Fruit fly (Drosophila melanogaster): ENCODE data around the gene RhoGAP15B.

The RhoGAP15B gene

DNA sequence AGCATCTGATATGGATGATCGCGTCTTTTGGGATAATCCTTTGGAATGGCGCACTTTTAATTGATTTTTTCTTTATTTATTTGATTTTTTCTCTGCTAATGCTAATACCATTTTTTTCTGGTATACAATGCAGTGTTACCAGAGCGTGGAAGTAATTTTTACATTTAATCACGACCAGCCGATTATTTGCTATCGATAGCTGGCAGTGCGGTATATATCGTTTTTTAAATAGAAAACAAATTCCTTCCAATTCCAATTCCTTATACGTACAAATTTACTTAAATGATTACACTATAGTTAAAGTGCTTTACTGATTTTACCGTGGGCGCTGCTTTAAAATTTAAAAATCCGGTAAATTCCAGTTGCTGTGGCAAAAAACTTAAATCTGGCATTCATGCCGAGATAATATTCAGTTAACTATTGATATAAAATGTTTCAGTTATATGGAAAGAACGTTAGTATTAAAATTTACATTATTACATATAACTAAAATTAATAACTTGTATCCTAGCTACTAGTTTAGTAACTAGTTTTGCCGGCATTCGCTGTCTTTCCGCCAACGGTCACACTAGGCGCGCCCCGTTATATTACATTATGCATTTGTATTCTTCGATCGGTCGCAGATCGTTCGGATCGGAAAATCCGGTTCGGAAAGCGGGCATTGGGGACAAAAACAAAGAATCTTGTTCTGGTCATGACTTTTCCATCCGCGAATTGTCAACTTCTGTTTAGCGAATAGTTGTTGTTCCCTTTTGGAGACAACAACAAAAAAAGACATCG lies at the start of gene RhoGAP15B, which contains the start of gene CG13001 (continued):
- TF ChIP-seq Bgb (GFP tag; IDR thresholded peaks at IDR 0.05; ENCODE audit: partially characterized antibody) (peak; percentile 78), eve (GFP tag; optimal IDR thresholded peaks at IDR 0.05) (no peak), run (tag; optimal IDR thresholded peaks at IDR 0.05) (no peak), Dref (GFP tag; IDR thresholded peaks at IDR 0.05) (peak; percentile 73), CG6683 (GFP tag; optimal IDR thresholded peaks at IDR 0.05) (no peak), lbe (GFP tag; optimal IDR thresholded peaks at IDR 0.05) (no peak), MESR4 (GFP tag; optimal IDR thresholded peaks at IDR 0.05) (peak; percentile 88), CG2120 (GFP tag; optimal IDR thresholded peaks at IDR 0.05) (no peak), Dll (GFP tag; IDR thresholded peaks at IDR 0.05; ENCODE audit: partially characterized antibody) (peak; percentile 74; the same call in 3 of the 4 replicates), fd96Cb (tag; optimal IDR thresholded peaks at IDR 0.05) (no peak), ssp (GFP tag; IDR thresholded peaks at IDR 0.05) (no peak), Camta (GFP tag; optimal IDR thresholded peaks at IDR 0.05) (no peak), Gsc (GFP tag; IDR thresholded peaks at IDR 0.05) (no peak), CG18262 (tag; optimal IDR thresholded peaks at IDR 0.05) (peak; percentile 6), CG30403 (GFP tag; optimal IDR thresholded peaks at IDR 0.05) (no peak), repo (GFP tag; optimal IDR thresholded peaks at IDR 0.05) (no peak), CG17829 (tag; optimal IDR thresholded peaks at IDR 0.05) (no peak), HmgD (GFP tag; optimal IDR thresholded peaks at IDR 0.05) (no peak), Doc2 (GFP tag; IDR thresholded peaks at IDR 0.05) (no peak), CG8478 (optimal IDR thresholded peaks at IDR 0.05) (no peak), pros (GFP tag; optimal IDR thresholded peaks at IDR 0.05) (no peak), zen (tag; optimal IDR thresholded peaks at IDR 0.05) (no peak), lola (GFP tag; optimal IDR thresholded peaks at IDR 0.05) (no peak), tna (GFP tag; IDR thresholded peaks at IDR 0.05; ENCODE audit: partially characterized antibody) (peak; percentile 53), salm (tag; optimal IDR thresholded peaks at IDR 0.05) (no peak), chn (GFP tag; optimal IDR thresholded peaks at IDR 0.05) (no peak), Dad (GFP tag; optimal IDR thresholded peaks at IDR 0.05) (no peak), Nf-YC (tag; optimal IDR thresholded peaks at IDR 0.05) (no peak), CG31365 (tag; optimal IDR thresholded peaks at IDR 0.05) (no peak), CG9727 (GFP tag; optimal IDR thresholded peaks at IDR 0.05) (no peak), tgo (GFP tag; IDR thresholded peaks at IDR 0.05) (no peak), CG8944 (GFP tag; optimal IDR thresholded peaks at IDR 0.05) (no peak), GATAe (GFP tag; conservative IDR thresholded peaks at IDR 0.05) (no peak), sens-2 (GFP tag; IDR thresholded peaks at IDR 0.05) (no peak), Deaf1 (tag; optimal IDR thresholded peaks at IDR 0.05) (peak; percentile 17), az2 (GFP tag; optimal IDR thresholded peaks at IDR 0.05) (no peak), Blimp-1 (GFP tag; optimal IDR thresholded peaks at IDR 0.05) (no peak), CG10979 (tag; optimal IDR thresholded peaks at IDR 0.05) (no peak), CG11247 (GFP tag; IDR thresholded peaks at IDR 0.05) (no peak), nerfin-2 (GFP tag; IDR thresholded peaks at IDR 0.05; ENCODE audit: partially characterized antibody) (peak; percentile 59), pzg (GFP tag; optimal IDR thresholded peaks at IDR 0.05) (peak; percentile 54), Scr (GFP tag; IDR thresholded peaks at IDR 0.05; ENCODE audit: partially characterized antibody) (peak; percentile 81), jing (GFP tag; optimal IDR thresholded peaks at IDR 0.05) (no peak), ham (GFP tag; IDR thresholded peaks at IDR 0.05) (no peak), gfzf (GFP tag; optimal IDR thresholded peaks at IDR 0.05) (peak; percentile 80), oc (tag; optimal IDR thresholded peaks at IDR 0.05) (no peak), Bdp1 (GFP tag; optimal IDR thresholded peaks at IDR 0.05) (no peak), CG7357 (GFP tag; IDR thresholded peaks at IDR 0.05) (no peak), tll (GFP tag; optimal IDR thresholded peaks at IDR 0.05) (no peak)

Measured in whole organism, embryonic.